Worm (Caenorhabditis elegans): ENCODE results near the gene fbxa-221.
"Not testable (repeated sequence)": the region's sequence is repeated elsewhere in the genome, so short reads cannot be mapped to it uniquely, and the experiment has no call there.

The fbxa-221 gene

DNA sequence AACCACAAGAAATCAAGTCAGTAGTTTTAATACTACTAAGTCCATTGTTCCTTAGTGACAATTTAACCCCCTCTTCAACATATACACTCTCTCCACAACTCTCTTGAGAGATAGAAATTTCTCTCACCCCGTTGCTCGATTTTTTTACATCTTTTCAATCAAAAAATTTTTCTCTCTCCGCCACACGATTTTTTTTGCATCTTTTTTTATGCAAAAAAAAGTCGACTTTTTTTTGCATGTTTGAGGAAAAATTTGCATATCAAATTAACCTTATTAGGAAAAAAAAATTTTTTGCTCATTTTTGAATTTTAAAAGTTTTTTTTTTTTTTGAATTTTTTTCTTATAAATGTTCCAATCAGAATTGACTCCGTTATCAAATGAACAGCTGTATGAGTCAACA is 32.3 kb downstream of the fbxa-221 start:
- TF ChIP-seq sea-2 (GFP tag; optimal IDR thresholded peaks at IDR 0.05), result no peak
- no peak for TF ChIP-seq mdl-1 (tag; optimal IDR thresholded peaks at IDR 0.05)
- no peak for TF ChIP-seq egl-27 (tag; optimal IDR thresholded peaks at IDR 0.05)
- no peak for TF ChIP-seq elt-3 (tag; optimal IDR thresholded peaks at IDR 0.05)
- no peak for TF ChIP-seq nfya-1 (tag; optimal IDR thresholded peaks at IDR 0.05; ENCODE audit: insufficient read depth)
- no peak for TF ChIP-seq nhr-23 (tag; optimal IDR thresholded peaks at IDR 0.05)
- TF ChIP-seq fkh-2 (tag; optimal IDR thresholded peaks at IDR 0.05), result no peak
- no peak for TF ChIP-seq fos-1 (tag; optimal IDR thresholded peaks at IDR 0.05)
- no peak for TF ChIP-seq ZK546.5 (tag; optimal IDR thresholded peaks at IDR 0.05)
- no peak for TF ChIP-seq egl-5 (tag; optimal IDR thresholded peaks at IDR 0.05)
- no peak for TF ChIP-seq elt-2 (tag; optimal IDR thresholded peaks at IDR 0.05)
- no peak for TF ChIP-seq nhr-237 (tag; optimal IDR thresholded peaks at IDR 0.05)
- TF ChIP-seq lin-15B (tag; optimal IDR thresholded peaks at IDR 0.05), result no peak
- TF ChIP-seq lsy-12 (tag; optimal IDR thresholded peaks at IDR 0.05), result no peak
- TF ChIP-seq nhr-25 (tag; optimal IDR thresholded peaks at IDR 0.05), result no peak
- no peak for TF ChIP-seq ceh-16 (tag; optimal IDR thresholded peaks at IDR 0.05)
- TF ChIP-seq snpc-4 (tag; optimal IDR thresholded peaks at IDR 0.05), result no peak
- TF ChIP-seq nhr-76 (tag; optimal IDR thresholded peaks at IDR 0.05), result no peak
- TF ChIP-seq zag-1 (tag; optimal IDR thresholded peaks at IDR 0.05), result no peak

DNA sequence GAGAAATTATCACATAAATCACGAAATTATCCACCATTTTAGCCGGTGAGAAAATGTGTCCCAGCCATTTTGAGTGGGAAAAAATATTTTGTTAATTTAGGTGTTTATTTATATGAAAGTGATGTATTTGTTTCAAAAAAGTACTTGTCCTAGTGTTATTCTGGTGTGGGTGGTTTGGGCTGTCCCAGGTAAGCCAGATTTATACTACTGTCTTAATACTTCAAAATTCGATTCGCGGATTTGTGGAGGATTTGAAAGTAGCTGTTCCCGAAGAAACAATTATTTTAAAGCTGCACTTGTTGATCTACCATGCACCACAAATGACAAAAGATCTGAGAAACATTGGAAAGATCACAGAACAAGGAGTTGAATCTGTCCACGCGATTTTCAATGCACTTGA is 33.3 kb downstream of the fbxa-221 start, which contains the start of gene Y73B3A.11:
Gene Y73B3A.11, plus strand, starts transcription at position 301 of the 400 bp plus-strand sequence.
- TF ChIP-seq ztf-11 (tag; optimal IDR thresholded peaks at IDR 0.05) (no peak), mdl-1 (tag; optimal IDR thresholded peaks at IDR 0.05) (no peak), fkh-10 (GFP tag; optimal IDR thresholded peaks at IDR 0.05) (no peak), zag-1 (tag; optimal IDR thresholded peaks at IDR 0.05) (no peak), fkh-2 (tag; optimal IDR thresholded peaks at IDR 0.05) (no peak), nfya-1 (tag; optimal IDR thresholded peaks at IDR 0.05; ENCODE audit: insufficient read depth) (no peak), egl-5 (tag; optimal IDR thresholded peaks at IDR 0.05) (no peak), hmg-11 (tag; optimal IDR thresholded peaks at IDR 0.05) (no peak), nhr-23 (tag; optimal IDR thresholded peaks at IDR 0.05) (no peak), ama-1 (optimal IDR thresholded peaks at IDR 0.05) (no peak), lin-39 (tag; optimal IDR thresholded peaks at IDR 0.05) (no peak), nhr-67 (tag; optimal IDR thresholded peaks at IDR 0.05) (no peak)

DNA sequence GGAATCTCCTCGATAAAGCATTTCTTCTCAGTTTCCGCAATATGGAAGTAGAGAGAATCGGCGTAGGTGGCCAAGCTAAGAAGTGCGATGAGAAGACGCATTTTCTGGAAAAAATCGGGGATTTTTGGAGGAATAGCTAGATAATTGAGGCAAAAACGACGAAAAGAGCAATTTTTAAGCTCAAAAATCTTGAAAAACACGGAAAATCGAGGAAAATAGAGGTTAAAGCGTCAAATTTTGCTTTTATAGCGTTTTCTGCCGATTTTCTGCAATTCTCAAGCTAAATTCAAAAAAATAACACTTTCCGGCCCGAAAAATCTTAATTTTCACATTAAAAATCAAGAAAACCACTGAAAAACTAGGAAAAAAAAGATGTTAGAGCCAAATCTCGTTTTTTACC is 48.5 kb downstream of the fbxa-221 start, which contains the start of gene tmed-12:
Gene tmed-12, minus strand, starts transcription at position 101 of the 400 bp plus-strand sequence.
- not testable (repeated sequence) for TF ChIP-seq lin-39 (tag; optimal IDR thresholded peaks at IDR 0.05); unc-62 (GFP tag; optimal IDR thresholded peaks at IDR 0.05); elt-3 (tag; optimal IDR thresholded peaks at IDR 0.05)

Measured in whole organism, L3 larva.